Worm (Caenorhabditis elegans) whole organism, L2 larva: Measurements from ENCODE around the gene T20G5.9.

Source experiments
- C34F6.9 ChIP-seq: fragments of 150-350 bp; optimal IDR thresholded peaks from 2 replicates; lab custom pipeline; 2014; ENCODE audit warnings: missing biosample characterization, missing genetic modification characterization
- F13H6.1 ChIP-seq: sonication (generic microtip); optimal IDR thresholded peaks from 2 replicates; lab custom pipeline; 2016; ENCODE audit warnings: missing genetic modification characterization, missing compliant biosample characterization
- R02D3.7 ChIP-seq: fragments of 150-350 bp; optimal IDR thresholded peaks from 2 replicates; lab custom pipeline; 2014; ENCODE audit warnings: missing biosample characterization, missing genetic modification characterization
- Y55F3AM.14 ChIP-seq: fragments of 200-800 bp; sonication (Bioruptor generic); optimal IDR thresholded peaks from 2 replicates; lab custom pipeline; 2018; ENCODE audit warnings: mild to moderate bottlenecking, missing genetic modification characterization, missing compliant biosample characterization
- aly-2 ChIP-seq: fragments of 150-350 bp; optimal IDR thresholded peaks from 2 replicates; lab custom pipeline; 2014; ENCODE audit warnings: missing biosample characterization, missing genetic modification characterization
- ama-1 ChIP-seq: fragments of 150-350 bp; optimal IDR thresholded peaks from 2 replicates; lab custom pipeline; 2018; ENCODE audit warnings: inconsistent platforms
- ceh-16 ChIP-seq: fragments of 150-350 bp; optimal IDR thresholded peaks from 2 replicates; lab custom pipeline; 2014; ENCODE audit warnings: missing biosample characterization, missing genetic modification characterization
- ceh-82 ChIP-seq: fragments of 150-350 bp; optimal IDR thresholded peaks from 2 replicates; lab custom pipeline; 2014; ENCODE audit warnings: missing biosample characterization, missing genetic modification characterization
- egl-27 ChIP-seq: sonication (generic microtip); optimal IDR thresholded peaks from 3 replicates; lab custom pipeline; 2017; ENCODE audit warnings: missing biosample characterization, missing genetic modification reagents, missing genetic modification characterization
- elt-1 ChIP-seq: fragments of 150-350 bp; optimal IDR thresholded peaks from 2 replicates; lab custom pipeline; 2014; ENCODE audit warnings: missing biosample characterization, missing genetic modification characterization
- elt-3 ChIP-seq: sonication (generic microtip); optimal IDR thresholded peaks from 2 replicates; lab custom pipeline; 2017; ENCODE audit warnings: missing biosample characterization, missing genetic modification characterization
- fos-1 ChIP-seq: fragments of 150-350 bp; optimal IDR thresholded peaks from 2 replicates; lab custom pipeline; 2014; ENCODE audit warnings: missing biosample characterization, missing genetic modification characterization
- gmeb-1 ChIP-seq: fragments of 150-350 bp; optimal IDR thresholded peaks from 2 replicates; lab custom pipeline; 2014; ENCODE audit warnings: missing biosample characterization, missing genetic modification characterization
- lin-11 ChIP-seq: fragments of 150-350 bp; sonication (generic microtip); optimal IDR thresholded peaks from 2 replicates; lab custom pipeline; 2014; ENCODE audit warnings: missing biosample characterization, missing genetic modification characterization, inconsistent platforms, mixed read lengths
- lin-39 ChIP-seq: fragments of 150-350 bp; optimal IDR thresholded peaks from 2 replicates; lab custom pipeline; 2014; ENCODE audit warnings: missing biosample characterization, missing genetic modification reagents, missing genetic modification characterization
- lsy-2 ChIP-seq, 2 experiments: fragments of 150-350 bp in 1 of 2; sonication (generic microtip) in 1 of 2; optimal IDR thresholded peaks; 2 replicates each; lab custom pipeline; 2014 to 2017; ENCODE audit warnings: missing biosample characterization in 2 of 2, missing genetic modification characterization in 2 of 2
- mab-5 ChIP-seq: fragments of 150-350 bp; optimal IDR thresholded peaks from 2 replicates; lab custom pipeline; 2014; ENCODE audit warnings: missing biosample characterization, missing genetic modification characterization
- mbf-1 ChIP-seq: sonication (generic microtip); optimal IDR thresholded peaks from 2 replicates; lab custom pipeline; 2017; ENCODE audit warnings: missing biosample characterization, missing genetic modification characterization
- mdl-1 ChIP-seq, 2 experiments: fragments of 150-350 bp in 1 of 2; sonication (generic microtip) in 1 of 2; optimal IDR thresholded peaks; 2 replicates each; lab custom pipeline; 2017; ENCODE audit warnings: missing biosample characterization in 2 of 2, missing genetic modification characterization in 2 of 2
- nhr-10 ChIP-seq: sonication (generic microtip); optimal IDR thresholded peaks from 2 replicates; lab custom pipeline; 2017; ENCODE audit warnings: missing biosample characterization, missing genetic modification characterization
- nhr-11 ChIP-seq: fragments of 150-350 bp; optimal IDR thresholded peaks from 2 replicates; lab custom pipeline; 2014; ENCODE audit warnings: missing biosample characterization, missing genetic modification characterization
- nhr-12 ChIP-seq: fragments of 150-350 bp; optimal IDR thresholded peaks from 2 replicates; lab custom pipeline; 2014; ENCODE audit warnings: missing biosample characterization, missing genetic modification characterization
- nhr-129 ChIP-seq: fragments of 150-350 bp; optimal IDR thresholded peaks from 2 replicates; lab custom pipeline; 2014; ENCODE audit warnings: missing biosample characterization, missing genetic modification characterization
- nhr-23 ChIP-seq: fragments of 150-350 bp; optimal IDR thresholded peaks from 2 replicates; lab custom pipeline; 2014; ENCODE audit warnings: missing biosample characterization, missing genetic modification reagents, missing genetic modification characterization
- nhr-237 ChIP-seq: fragments of 150-350 bp; optimal IDR thresholded peaks from 2 replicates; lab custom pipeline; 2014; ENCODE audit warnings: missing biosample characterization, missing genetic modification characterization
- nhr-25 ChIP-seq: fragments of 150-350 bp; sonication (generic microtip); optimal IDR thresholded peaks from 3 replicates; lab custom pipeline; 2014; ENCODE audit warnings: missing biosample characterization, missing genetic modification characterization
- nhr-6 ChIP-seq: fragments of 150-350 bp; optimal IDR thresholded peaks from 2 replicates; lab custom pipeline; 2014; ENCODE audit warnings: missing biosample characterization, missing genetic modification characterization
- peb-1 ChIP-seq: fragments of 150-350 bp; optimal IDR thresholded peaks from 2 replicates; lab custom pipeline; 2014; ENCODE audit warnings: missing biosample characterization, missing genetic modification characterization
- skn-1 ChIP-seq: sonication (generic microtip); optimal IDR thresholded peaks from 2 replicates; lab custom pipeline; 2017; ENCODE audit warnings: missing biosample characterization, missing genetic modification characterization
- sma-3 ChIP-seq: sonication (generic microtip); optimal IDR thresholded peaks from 2 replicates; lab custom pipeline; 2016; ENCODE audit warnings: missing genetic modification reagents, missing genetic modification characterization, missing compliant biosample characterization
- sma-9 ChIP-seq, 2 experiments: fragments of 150-350 bp in 1 of 2; sonication (generic microtip) in 1 of 2; optimal IDR thresholded peaks; 2 replicates each; lab custom pipeline; 2014 to 2016; ENCODE audit warnings: missing genetic modification characterization in 2 of 2, mild to moderate bottlenecking in 1 of 2, missing biosample characterization in 1 of 2, missing compliant biosample characterization in 1 of 2, missing genetic modification reagents in 1 of 2, moderate library complexity in 1 of 2
- snpc-4 ChIP-seq: fragments of 150-350 bp; optimal IDR thresholded peaks from 2 replicates; lab custom pipeline; 2014; ENCODE audit warnings: missing biosample characterization, missing genetic modification characterization
- unc-39 ChIP-seq: fragments of 150-350 bp; optimal IDR thresholded peaks from 2 replicates; lab custom pipeline; 2014; ENCODE audit warnings: missing biosample characterization, missing genetic modification characterization
- unc-55 ChIP-seq: fragments of 150-350 bp; sonication (generic microtip); optimal IDR thresholded peaks from 3 replicates; lab custom pipeline; 2014; ENCODE audit warnings: missing biosample characterization, missing genetic modification reagents, missing genetic modification characterization
- unc-62 ChIP-seq: fragments of 150-350 bp; optimal IDR thresholded peaks from 2 replicates; lab custom pipeline; 2014; ENCODE audit warnings: missing biosample characterization, missing genetic modification reagents, missing genetic modification characterization
- zag-1 ChIP-seq: fragments of 150-350 bp; optimal IDR thresholded peaks from 2 replicates; lab custom pipeline; 2014; ENCODE audit warnings: missing biosample characterization, missing genetic modification characterization
- ztf-11 ChIP-seq: sonication (generic microtip); optimal IDR thresholded peaks from 2 replicates; lab custom pipeline; 2017; ENCODE audit warnings: missing biosample characterization, missing genetic modification characterization

Gene T20G5.9

ce11 chrIII:10197416-10197815, 12.2 kb upstream of the T20G5.9 start, which contains the start of gene dod-6:
Gene dod-6 (plus strand): TSS chrIII:10197716.
- TF ChIP-seq ceh-16 (tag; lab: Kevin White, UChicago) (no peak), C34F6.9 (no peak), nhr-6 (no peak), lin-39 (tag; lab: Kevin White, UChicago) (no peak), F13H6.1 (tag; lab: Kevin White, UChicago) (no peak), fos-1 (no peak), Y55F3AM.14 (GFP tag; lab: Kevin White, UChicago) (no peak), nhr-237 (tag; lab: Kevin White, UChicago) (no peak), sma-9 (GFP tag; optimal IDR thresholded peaks at IDR 0.05; lab: Kevin White, UChicago) (no peak), sma-9 (tag; optimal IDR thresholded peaks at IDR 0.05; lab: Kevin White, UChicago) (no peak), ztf-11 (no peak), unc-55 (GFP tag; lab: Kevin White, UChicago) (no peak), nhr-25 (tag; lab: Kevin White, UChicago) (no peak), mdl-1 (tag; optimal IDR thresholded peaks at IDR 0.05; lab: Kevin White, UChicago) (no peak), snpc-4 (tag; lab: Kevin White, UChicago) (no peak)

- TF ChIP-seq lin-11 (tag; lab: Kevin White, UChicago): no peak
- no peak for TF ChIP-seq skn-1 (tag; lab: Kevin White, UChicago)
- no peak for TF ChIP-seq elt-1
- TF ChIP-seq ztf-11: no peak
- TF ChIP-seq sma-3 (GFP tag; lab: Kevin White, UChicago): no peak
- no peak for TF ChIP-seq elt-3 (tag; lab: Kevin White, UChicago)
- TF ChIP-seq nhr-23 (tag; lab: Kevin White, UChicago): no peak
- TF ChIP-seq egl-27 (tag; lab: Kevin White, UChicago): no peak
- TF ChIP-seq snpc-4 (tag; lab: Kevin White, UChicago): no peak
- no peak for TF ChIP-seq nhr-11 (tag; lab: Kevin White, UChicago)
- TF ChIP-seq mab-5 (tag; lab: Kevin White, UChicago): no peak
- no peak for TF ChIP-seq unc-62 (GFP tag; lab: Kevin White, UChicago)
- TF ChIP-seq mbf-1 (tag; lab: Kevin White, UChicago): no peak
- no peak for TF ChIP-seq unc-39
- no peak for TF ChIP-seq lsy-2 (tag; optimal IDR thresholded peaks at IDR 0.05; lab: Kevin White, UChicago)
- no peak for TF ChIP-seq nhr-12 (tag; lab: Kevin White, UChicago)
- TF ChIP-seq ama-1: no peak
- TF ChIP-seq zag-1 (tag; lab: Kevin White, UChicago): no peak
- TF ChIP-seq sma-9 (GFP tag; optimal IDR thresholded peaks at IDR 0.05; lab: Kevin White, UChicago): no peak
- TF ChIP-seq sma-9 (tag; optimal IDR thresholded peaks at IDR 0.05; lab: Kevin White, UChicago): no peak
These were observed 10.6 kb upstream of the T20G5.9 start, which contains the start of gene T20G5.8 for ce11 chrIII:10199052-10199451. Gene T20G5.8 (plus strand): TSS chrIII:10199352.

- TF ChIP-seq ama-1: no peak
- no peak for TF ChIP-seq nhr-10
- no peak for TF ChIP-seq gmeb-1
- no peak for TF ChIP-seq egl-27 (tag; lab: Kevin White, UChicago)
- no peak for TF ChIP-seq unc-39
- no peak for TF ChIP-seq sma-3 (GFP tag; lab: Kevin White, UChicago)
- no peak for TF ChIP-seq nhr-25 (tag; lab: Kevin White, UChicago)
- no peak for TF ChIP-seq peb-1 (tag; lab: Kevin White, UChicago)
- no peak for TF ChIP-seq nhr-12 (tag; lab: Kevin White, UChicago)
- TF ChIP-seq ceh-82 (tag; lab: Kevin White, UChicago): no peak
- no peak for TF ChIP-seq nhr-23 (tag; lab: Kevin White, UChicago)
- TF ChIP-seq Y55F3AM.14 (GFP tag; lab: Kevin White, UChicago): no peak
- no peak for TF ChIP-seq aly-2 (tag; lab: Kevin White, UChicago)
- no peak for TF ChIP-seq R02D3.7 (tag; lab: Kevin White, UChicago)
- TF ChIP-seq lin-11 (tag; lab: Kevin White, UChicago): no peak
- TF ChIP-seq nhr-129 (tag; lab: Kevin White, UChicago): no peak
- TF ChIP-seq mbf-1 (tag; lab: Kevin White, UChicago): no peak
- no peak for TF ChIP-seq fos-1
These were observed 8.4 kb upstream of the T20G5.9 start, which contains the start of the genes T20G5.13 and T20G5.12 for ce11 chrIII:10201235-10201634. Gene T20G5.13 (minus strand): TSS chrIII:10201335. Gene T20G5.12 (plus strand): TSS chrIII:10201604.

- no peak for TF ChIP-seq elt-3 (tag; lab: Kevin White, UChicago)
These were observed 7.2 kb upstream of the T20G5.9 start for ce11 chrIII:10202391-10202790.
